Worm (Caenorhabditis elegans) whole organism, L3 larva: ENCODE measurements around the gene nhr-226.

Source experiments
- ama-1 ChIP-seq: fragments of 150-350 bp; optimal IDR thresholded peaks from 2 replicates; lab custom pipeline; 2018
- ceh-16 ChIP-seq: sonication (generic microtip); optimal IDR thresholded peaks from 2 replicates; lab custom pipeline; 2017; ENCODE audit warnings: missing biosample characterization, missing genetic modification characterization
- daf-12 ChIP-seq: fragments of 150-350 bp; optimal IDR thresholded peaks from 2 replicates; lab custom pipeline; 2014; ENCODE audit warnings: missing biosample characterization, missing genetic modification reagents, missing genetic modification characterization
- mml-1 ChIP-seq: fragments of 150-350 bp; sonication (generic microtip); optimal IDR thresholded peaks from 3 replicates; lab custom pipeline; 2014; ENCODE audit warnings: missing biosample characterization, missing genetic modification characterization
- nhr-237 ChIP-seq: fragments of 150-350 bp; optimal IDR thresholded peaks from 2 replicates; lab custom pipeline; 2014; ENCODE audit warnings: missing biosample characterization, missing genetic modification characterization
- unc-39 ChIP-seq: sonication (generic microtip); optimal IDR thresholded peaks from 4 replicates; lab custom pipeline; 2017; ENCODE audit warnings: missing biosample characterization, missing genetic modification characterization
- ztf-11 ChIP-seq: fragments of 150-350 bp; optimal IDR thresholded peaks from 2 replicates; lab custom pipeline; 2014; ENCODE audit warnings: missing biosample characterization, missing genetic modification characterization

DNA sequence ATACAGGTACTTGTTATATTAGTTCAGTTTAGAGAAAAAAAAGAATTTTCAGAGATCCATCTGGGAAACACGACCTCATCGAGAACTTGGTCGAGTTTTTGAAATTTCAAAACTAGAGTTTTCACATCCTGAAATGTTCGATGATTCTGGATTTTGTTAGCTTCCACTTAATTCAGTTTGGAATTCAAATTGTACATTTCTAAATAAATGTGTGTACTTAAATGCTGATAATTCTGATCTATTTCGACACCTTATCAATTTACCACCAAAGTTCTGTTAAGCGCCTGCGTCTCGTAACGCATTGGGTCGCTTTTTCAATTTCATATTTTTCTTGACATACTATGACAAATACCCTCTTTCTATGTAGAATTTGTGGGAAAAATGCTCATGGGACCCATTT lies at the start of gene nhr-226:
- no peak for TF ChIP-seq ceh-16 (tag; lab: Kevin White, UChicago)
- no peak for TF ChIP-seq nhr-237 (tag; lab: Kevin White, UChicago)
- no peak for TF ChIP-seq ztf-11 (tag; lab: Kevin White, UChicago)
- TF ChIP-seq daf-12 (tag; lab: Kevin White, UChicago), result no peak
- TF ChIP-seq ama-1 (lab: Kevin White, UChicago), result no peak
- no peak for TF ChIP-seq mml-1 (tag; lab: Kevin White, UChicago)
- TF ChIP-seq unc-39 (tag; lab: Kevin White, UChicago), result no peak
